Fruit fly (Drosophila melanogaster) whole organism, embryonic: Measurements from ENCODE around the gene Hr4.
A peak's percentile ranks its signal among the peaks of the same experiment; 100 is the strongest.

ENCODE experiments used
- CG1024 ChIP-seq: fragments of 200-800 bp; sonication (Bioruptor generic); IDR thresholded peaks from 2 replicates; pipeline ENCODE4 v1.3.6; 2022; ENCODE audit warnings: missing biosample characterization, missing genetic modification characterization
- CG10565 ChIP-seq: fragments of 200-800 bp; sonication (Bioruptor generic); optimal IDR thresholded peaks from 3 replicates; lab custom pipeline; 2016; ENCODE audit warnings: missing biosample characterization, mild to moderate bottlenecking, missing genetic modification characterization
- CG11504 ChIP-seq: fragments of 200-800 bp; sonication (Bioruptor generic); optimal IDR thresholded peaks from 3 replicates; lab custom pipeline; 2019; ENCODE audit warnings: missing biosample characterization, mild to moderate bottlenecking, missing genetic modification characterization, moderate library complexity
- CG11723 ChIP-seq: fragments of 200-800 bp; sonication (Bioruptor generic); optimal IDR thresholded peaks from 2 replicates; lab custom pipeline; 2017; ENCODE audit warnings: missing biosample characterization, mild to moderate bottlenecking, missing genetic modification characterization
- CG12299 ChIP-seq: fragments of 200-800 bp; sonication (Bioruptor generic); optimal IDR thresholded peaks from 2 replicates; lab custom pipeline; 2018; ENCODE audit warnings: missing biosample characterization, mild to moderate bottlenecking, missing genetic modification characterization
- CG12942 ChIP-seq: fragments of 200-800 bp; sonication (Bioruptor generic); optimal IDR thresholded peaks from 3 replicates; lab custom pipeline; 2016; ENCODE audit warnings: missing biosample characterization, missing genetic modification characterization
- CG13624 ChIP-seq: fragments of 200-800 bp; sonication (Bioruptor generic); optimal IDR thresholded peaks from 2 replicates; lab custom pipeline; 2016; ENCODE audit warnings: missing biosample characterization, missing genetic modification characterization
- CG14860 ChIP-seq: fragments of 200-800 bp; sonication (Bioruptor generic); IDR thresholded peaks from 3 replicates; pipeline ENCODE4 v1.3.6; 2022; ENCODE audit warnings: missing biosample characterization, missing genetic modification characterization; ENCODE audit not compliant: partially characterized antibody
- CG1603 ChIP-seq: fragments of 200-800 bp; sonication (Bioruptor generic); optimal IDR thresholded peaks from 2 replicates; lab custom pipeline; 2019; ENCODE audit warnings: missing biosample characterization, mild to moderate bottlenecking, missing genetic modification characterization, moderate library complexity
- CG1792 ChIP-seq: fragments of 200-800 bp; sonication (Bioruptor generic); optimal IDR thresholded peaks from 2 replicates; lab custom pipeline; 2016; ENCODE audit warnings: missing biosample characterization, missing genetic modification characterization
- CG30403 ChIP-seq: fragments of 200-800 bp; sonication (Bioruptor generic); optimal IDR thresholded peaks from 3 replicates; lab custom pipeline; 2016; ENCODE audit warnings: missing biosample characterization, missing genetic modification characterization
- CG31365 ChIP-seq: fragments of 200-800 bp; sonication (Bioruptor generic); optimal IDR thresholded peaks from 2 replicates; lab custom pipeline; 2018; ENCODE audit warnings: missing biosample characterization, mild to moderate bottlenecking, missing genetic modification characterization
- CG4282 ChIP-seq: fragments of 200-800 bp; sonication (Bioruptor generic); optimal IDR thresholded peaks from 2 replicates; lab custom pipeline; 2016; ENCODE audit warnings: missing biosample characterization, missing genetic modification characterization
- CG4854 ChIP-seq: fragments of 200-800 bp; sonication (Bioruptor generic); optimal IDR thresholded peaks from 2 replicates; lab custom pipeline; 2016; ENCODE audit warnings: missing biosample characterization, missing genetic modification characterization, inconsistent platforms
- CG5245 ChIP-seq: fragments of 200-800 bp; sonication (Bioruptor generic); optimal IDR thresholded peaks from 3 replicates; lab custom pipeline; 2016; ENCODE audit warnings: missing biosample characterization, missing genetic modification characterization
- CG7372 ChIP-seq: fragments of 200-800 bp; sonication (Bioruptor generic); IDR thresholded peaks from 2 replicates; pipeline ENCODE4 v1.3.6; 2022; ENCODE audit warnings: missing biosample characterization, missing genetic modification characterization
- CG8281 ChIP-seq: fragments of 200-800 bp; sonication (Bioruptor generic); optimal IDR thresholded peaks from 2 replicates; lab custom pipeline; 2018; ENCODE audit warnings: missing biosample characterization, mild to moderate bottlenecking, missing genetic modification characterization, moderate library complexity
- CoRest ChIP-seq: fragments of 200-800 bp; sonication (Bioruptor generic); optimal IDR thresholded peaks from 3 replicates; lab custom pipeline; 2018; ENCODE audit warnings: missing biosample characterization, mild to moderate bottlenecking, missing genetic modification characterization, moderate library complexity
- Dad ChIP-seq: fragments of 200-800 bp; sonication (Bioruptor generic); optimal IDR thresholded peaks from 3 replicates; lab custom pipeline; 2016; ENCODE audit warnings: missing biosample characterization, missing genetic modification characterization
- E2f2 ChIP-seq: fragments of 200-800 bp; sonication (Bioruptor generic); IDR thresholded peaks from 2 replicates; pipeline ENCODE4 v1.3.6; 2022; ENCODE audit warnings: missing biosample characterization, missing genetic modification characterization
- Eip74EF ChIP-seq, 2 experiments: fragments of 200-800 bp in 1 of 2; fragments of >200 bp in 1 of 2; sonication (Bioruptor generic) in 1 of 2; optimal IDR thresholded peaks; 2 replicates each; lab custom pipeline; 2017 to 2019; ENCODE audit warnings: missing biosample characterization in 2 of 2, missing genetic modification characterization in 2 of 2, mild to moderate bottlenecking in 1 of 2, moderate library complexity in 1 of 2
- H2.0 ChIP-seq: fragments of 200-800 bp; sonication (Bioruptor generic); IDR thresholded peaks from 2 replicates; pipeline ENCODE4 v1.3.6; 2022; ENCODE audit warnings: missing biosample characterization, missing genetic modification characterization
- Hmr ChIP-seq: fragments of 200-800 bp; sonication (Bioruptor generic); optimal IDR thresholded peaks from 3 replicates; lab custom pipeline; 2017; ENCODE audit warnings: mild to moderate bottlenecking, missing biosample characterization, missing genetic modification reagents, missing genetic modification characterization
- Lim3 ChIP-seq: fragments of 200-800 bp; sonication (Bioruptor generic); IDR thresholded peaks from 2 replicates; pipeline ENCODE4 v1.3.6; 2022; ENCODE audit warnings: missing biosample characterization, missing genetic modification characterization
- Nf-YA ChIP-seq: fragments of 200-800 bp; sonication (Bioruptor generic); IDR thresholded peaks from 2 replicates; pipeline ENCODE4 v1.3.6; 2022; ENCODE audit warnings: missing biosample characterization, missing genetic modification characterization
- NfI ChIP-seq: fragments of 200-800 bp; sonication (Bioruptor generic); optimal IDR thresholded peaks from 3 replicates; lab custom pipeline; 2018; ENCODE audit warnings: missing biosample characterization, mild to moderate bottlenecking, missing genetic modification characterization, moderate library complexity
- Opbp ChIP-seq: fragments of 200-800 bp; sonication (Bioruptor generic); IDR thresholded peaks from 3 replicates; pipeline ENCODE4 v1.3.6; 2022; ENCODE audit warnings: missing biosample characterization, missing genetic modification characterization; ENCODE audit not compliant: partially characterized antibody
- Ravus ChIP-seq: fragments of 200-800 bp; sonication (Bioruptor generic); IDR thresholded peaks from 2 replicates; pipeline ENCODE4 v1.3.6; 2022; ENCODE audit warnings: missing biosample characterization, missing genetic modification characterization
- Sry-β ChIP-seq: fragments of 200-800 bp; sonication (Bioruptor generic); optimal IDR thresholded peaks from 2 replicates; lab custom pipeline; 2018; ENCODE audit warnings: missing biosample characterization, mild to moderate bottlenecking, missing genetic modification characterization, moderate library complexity
- Stat92E ChIP-seq, 3 experiments: fragments of >200 bp in 2 of 3; fragments of 200-800 bp in 1 of 3; sonication (Bioruptor generic) in 1 of 3; optimal IDR thresholded peaks; 2 replicates each; lab custom pipeline; 2017 to 2019; ENCODE audit warnings: missing biosample characterization in 3 of 3, missing genetic modification characterization in 3 of 3, mild to moderate bottlenecking in 1 of 3, moderate library complexity in 1 of 3
- Usf ChIP-seq: fragments of 200-800 bp; sonication (Bioruptor generic); optimal IDR thresholded peaks from 2 replicates; lab custom pipeline; 2017; ENCODE audit warnings: missing genotype, missing biosample characterization, missing genetic modification characterization
- aop ChIP-seq: fragments of 200-800 bp; sonication (Bioruptor generic); IDR thresholded peaks from 2 replicates; pipeline ENCODE4 v1.3.6; 2022; ENCODE audit warnings: missing biosample characterization, missing genetic modification characterization
- bbx ChIP-seq: fragments of 200-800 bp; sonication (Bioruptor generic); IDR thresholded peaks from 2 replicates; pipeline ENCODE4 v1.3.6; 2022; ENCODE audit warnings: missing biosample characterization, missing genetic modification characterization; ENCODE audit not compliant: partially characterized antibody
- cwo ChIP-seq: fragments of 200-800 bp; sonication (Bioruptor generic); optimal IDR thresholded peaks from 3 replicates; lab custom pipeline; 2017; ENCODE audit warnings: missing biosample characterization, missing genetic modification characterization, mild to moderate bottlenecking, moderate library complexity, missing genetic modification reagents
- disco-r ChIP-seq: fragments of 200-800 bp; sonication (Bioruptor generic); optimal IDR thresholded peaks from 2 replicates; lab custom pipeline; 2016; ENCODE audit warnings: missing biosample characterization, missing genetic modification characterization
- dysf ChIP-seq: fragments of 200-800 bp; sonication (Bioruptor generic); IDR thresholded peaks from 3 replicates; pipeline ENCODE4 v1.3.6; 2022; ENCODE audit warnings: missing biosample characterization, missing genetic modification characterization
- fd96Cb ChIP-seq: fragments of 200-800 bp; sonication (Bioruptor generic); optimal IDR thresholded peaks from 2 replicates; lab custom pipeline; 2018; ENCODE audit warnings: missing biosample characterization, mild to moderate bottlenecking, missing genetic modification characterization, moderate library complexity
- gsb ChIP-seq: fragments of 200-800 bp; sonication (Bioruptor generic); IDR thresholded peaks from 2 replicates; pipeline ENCODE4 v1.3.6; 2022; ENCODE audit warnings: missing biosample characterization, missing genetic modification characterization
- insv ChIP-seq, 2 experiments: fragments of 200-800 bp; sonication (Bioruptor generic); optimal IDR thresholded peaks; 3 replicates each; lab custom pipeline; 2016 to 2018; ENCODE audit warnings: missing biosample characterization in 2 of 2, missing genetic modification characterization in 2 of 2
- jing ChIP-seq: fragments of 200-800 bp; sonication (Bioruptor generic); optimal IDR thresholded peaks from 2 replicates; lab custom pipeline; 2018; ENCODE audit warnings: missing biosample characterization, mild to moderate bottlenecking, missing genetic modification characterization
- kah ChIP-seq: fragments of 200-800 bp; sonication (Bioruptor generic); optimal IDR thresholded peaks from 2 replicates; lab custom pipeline; 2018; ENCODE audit warnings: missing biosample characterization, mild to moderate bottlenecking, missing genetic modification characterization
- lola ChIP-seq, 3 experiments: fragments of >200 bp in 2 of 3; fragments of 200-800 bp in 1 of 3; sonication (Bioruptor generic) in 1 of 3; optimal IDR thresholded peaks; 2 replicates each; lab custom pipeline; 2017 to 2019; ENCODE audit warnings: missing biosample characterization in 3 of 3, missing genetic modification characterization in 3 of 3, mild to moderate bottlenecking in 1 of 3, moderate library complexity in 1 of 3
- luna ChIP-seq: fragments of 200-800 bp; sonication (Bioruptor generic); optimal IDR thresholded peaks from 2 replicates; lab custom pipeline; 2016; ENCODE audit warnings: missing biosample characterization, missing genetic modification characterization
- pum ChIP-seq: fragments of 200-800 bp; sonication (Bioruptor generic); optimal IDR thresholded peaks from 2 replicates; lab custom pipeline; 2016; ENCODE audit warnings: missing biosample characterization, missing genetic modification characterization
- pzg ChIP-seq: fragments of 200-800 bp; sonication (Bioruptor generic); optimal IDR thresholded peaks from 3 replicates; lab custom pipeline; 2018; ENCODE audit warnings: missing biosample characterization, mild to moderate bottlenecking, missing genetic modification characterization, moderate library complexity
- rib ChIP-seq: fragments of 200-800 bp; sonication (Bioruptor generic); IDR thresholded peaks from 2 replicates; pipeline ENCODE4 v1.3.6; 2022; ENCODE audit warnings: missing biosample characterization, missing genetic modification characterization
- sqz ChIP-seq: fragments of 200-800 bp; sonication (Bioruptor generic); optimal IDR thresholded peaks from 3 replicates; lab custom pipeline; 2018; ENCODE audit warnings: missing biosample characterization, mild to moderate bottlenecking, missing genetic modification characterization
- wek ChIP-seq: fragments of 200-800 bp; sonication (Bioruptor generic); optimal IDR thresholded peaks from 3 replicates; lab custom pipeline; 2018; ENCODE audit warnings: missing biosample characterization, mild to moderate bottlenecking, missing genetic modification characterization, moderate library complexity
- zen ChIP-seq: fragments of 200-800 bp; sonication (Bioruptor generic); optimal IDR thresholded peaks from 3 replicates; lab custom pipeline; 2018; ENCODE audit warnings: missing biosample characterization, mild to moderate bottlenecking, missing genetic modification characterization, moderate library complexity

The Hr4 gene

dm6 chrX:1948508-1949065, 6.8 kb downstream of the Hr4 start (continued):
- TF ChIP-seq zen (tag; lab: Kevin White, UChicago): no peak
- no peak for TF ChIP-seq CG14860 (GFP tag; lab: Robert Waterston, UW)
- TF ChIP-seq CG30403 (GFP tag; lab: Kevin White, UChicago): peak; percentile 60
- no peak for TF ChIP-seq CG5245 (GFP tag; lab: Kevin White, UChicago)
- peak; percentile 80 for TF ChIP-seq Hmr (GFP tag; lab: Kevin White, UChicago)
- TF ChIP-seq Nf-YA (GFP tag; lab: Robert Waterston, UW): no peak
- TF ChIP-seq aop (GFP tag; lab: Robert Waterston, UW): no peak
- TF ChIP-seq CG11723: no peak
- no peak for TF ChIP-seq insv (GFP tag; optimal IDR thresholded peaks at IDR 0.05; lab: Kevin White, UChicago)
- no peak for TF ChIP-seq Dad (GFP tag; lab: Kevin White, UChicago)
- no peak for TF ChIP-seq CG1792 (GFP tag; lab: Kevin White, UChicago)
- no peak for TF ChIP-seq CG4282 (GFP tag; lab: Kevin White, UChicago)
- TF ChIP-seq CG1603 (tag; lab: Kevin White, UChicago): peak; percentile 48
- TF ChIP-seq jing (GFP tag; lab: Kevin White, UChicago): no peak
- TF ChIP-seq cwo (GFP tag; lab: Kevin White, UChicago): peak; percentile 59
- peak; percentile 22 for TF ChIP-seq CG11504 (tag; lab: Kevin White, UChicago)
- TF ChIP-seq CG12942 (GFP tag; lab: Kevin White, UChicago): no peak
- TF ChIP-seq pum (GFP tag; lab: Kevin White, UChicago): no peak
- no peak for TF ChIP-seq sqz (GFP tag; lab: Kevin White, UChicago)
- no peak for TF ChIP-seq kah (GFP tag; lab: Kevin White, UChicago)
- TF ChIP-seq CG12299 (tag; lab: Kevin White, UChicago): no peak
- no peak for TF ChIP-seq luna
- TF ChIP-seq CG10565 (GFP tag; lab: Kevin White, UChicago): no peak
- TF ChIP-seq Sry-β (GFP tag; lab: Kevin White, UChicago): no peak
- TF ChIP-seq wek (GFP tag; lab: Kevin White, UChicago): no peak
- peak; percentile 19; the same call in 1 of the 2 replicates for TF ChIP-seq E2f2 (GFP tag; lab: Robert Waterston, UW)
- TF ChIP-seq rib: peak; percentile 72; the same call in 1 of the 2 replicates
- TF ChIP-seq Lim3 (GFP tag; lab: Robert Waterston, UW): no peak
- TF ChIP-seq Ravus (GFP tag; lab: Robert Waterston, UW): no peak
- no peak for TF ChIP-seq CG1024 (GFP tag; lab: Robert Waterston, UW)
- peak; percentile 57; the same call in 1 of the 3 replicates for TF ChIP-seq dysf (GFP tag; lab: Robert Waterston, UW)
- no peak for TF ChIP-seq pzg (GFP tag; lab: Kevin White, UChicago)
- TF ChIP-seq Usf (GFP tag; lab: Kevin White, UChicago): peak; percentile 77
- no peak for TF ChIP-seq bbx (GFP tag; lab: Robert Waterston, UW)
- no peak for TF ChIP-seq CG31365
- peak; percentile 30 for TF ChIP-seq NfI
- TF ChIP-seq Eip74EF (GFP tag; optimal IDR thresholded peaks at IDR 0.05; lab: Kevin White, UChicago): no peak
- TF ChIP-seq CG8281: no peak
- no peak for TF ChIP-seq disco-r (GFP tag; lab: Kevin White, UChicago)
- no peak for TF ChIP-seq gsb
- peak; percentile 9 for TF ChIP-seq fd96Cb (tag; lab: Kevin White, UChicago)
- TF ChIP-seq Opbp (GFP tag; lab: Robert Waterston, UW): no peak
- TF ChIP-seq CG13624 (GFP tag; lab: Kevin White, UChicago): peak; percentile 32
- TF ChIP-seq Stat92E (GFP tag; optimal IDR thresholded peaks at IDR 0.05; lab: Kevin White, UChicago): no peak
- TF ChIP-seq CG7372 (GFP tag; lab: Robert Waterston, UW): 0 out of 2 replicates have a peak, but pooled peaks have one; percentile 9
- TF ChIP-seq CG4854 (GFP tag; lab: Kevin White, UChicago): no peak
- no peak for TF ChIP-seq lola (GFP tag; optimal IDR thresholded peaks at IDR 0.05; lab: Kevin White, UChicago)
- peak; percentile 45 for TF ChIP-seq CoRest (tag; lab: Kevin White, UChicago)
- TF ChIP-seq H2.0 (GFP tag; lab: Robert Waterston, UW): peak; percentile 35; the same call in 1 of the 2 replicates
